Worm (Caenorhabditis elegans) whole organism, L2 larva: ENCODE measurements around the gene fipr-14.

ENCODE experiments used
- ama-1 ChIP-seq: fragments of 150-350 bp; optimal IDR thresholded peaks from 2 replicates; lab custom pipeline; 2018; ENCODE audit warnings: inconsistent platforms
- egl-27 ChIP-seq: sonication (generic microtip); optimal IDR thresholded peaks from 3 replicates; lab custom pipeline; 2017; ENCODE audit warnings: missing biosample characterization, missing genetic modification reagents, missing genetic modification characterization
- lin-11 ChIP-seq: fragments of 150-350 bp; sonication (generic microtip); optimal IDR thresholded peaks from 2 replicates; lab custom pipeline; 2014; ENCODE audit warnings: missing biosample characterization, missing genetic modification characterization, inconsistent platforms, mixed read lengths
- nhr-11 ChIP-seq: fragments of 150-350 bp; optimal IDR thresholded peaks from 2 replicates; lab custom pipeline; 2014; ENCODE audit warnings: missing biosample characterization, missing genetic modification characterization
- nhr-12 ChIP-seq: fragments of 150-350 bp; optimal IDR thresholded peaks from 2 replicates; lab custom pipeline; 2014; ENCODE audit warnings: missing biosample characterization, missing genetic modification characterization
- nhr-237 ChIP-seq: fragments of 150-350 bp; optimal IDR thresholded peaks from 2 replicates; lab custom pipeline; 2014; ENCODE audit warnings: missing biosample characterization, missing genetic modification characterization
- snpc-4 ChIP-seq: fragments of 150-350 bp; optimal IDR thresholded peaks from 2 replicates; lab custom pipeline; 2014; ENCODE audit warnings: missing biosample characterization, missing genetic modification characterization
- unc-39 ChIP-seq: fragments of 150-350 bp; optimal IDR thresholded peaks from 2 replicates; lab custom pipeline; 2014; ENCODE audit warnings: missing biosample characterization, missing genetic modification characterization
- zag-1 ChIP-seq: fragments of 150-350 bp; optimal IDR thresholded peaks from 2 replicates; lab custom pipeline; 2014; ENCODE audit warnings: missing biosample characterization, missing genetic modification characterization

DNA sequence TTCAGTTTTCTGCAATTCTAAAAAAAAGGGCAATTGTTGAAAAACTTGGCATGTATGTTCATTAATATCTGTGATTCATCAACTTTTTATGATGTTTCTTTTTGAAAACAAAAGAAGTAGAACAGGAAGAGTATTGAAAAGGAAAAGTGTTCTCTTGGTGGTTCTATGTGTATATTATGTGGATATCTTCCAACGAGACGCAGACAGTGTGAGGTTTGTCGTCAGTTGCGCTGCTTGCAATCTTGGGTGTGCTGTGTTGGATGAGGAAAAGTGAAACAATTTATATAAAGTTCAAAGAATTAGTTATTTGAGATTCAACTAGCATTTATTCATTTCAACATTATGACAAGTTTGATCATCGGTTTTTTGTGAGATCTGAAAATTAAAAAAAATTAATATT lies 24.5 kb upstream of the fipr-14 start:
- TF ChIP-seq snpc-4 (tag; lab: Kevin White, UChicago) (no peak), ama-1 (no peak), nhr-237 (tag; lab: Kevin White, UChicago) (no peak), nhr-11 (no peak), egl-27 (tag; lab: Kevin White, UChicago) (no peak), zag-1 (tag; lab: Kevin White, UChicago) (no peak), nhr-12 (tag; lab: Kevin White, UChicago) (no peak), lin-11 (tag; lab: Kevin White, UChicago) (no peak), unc-39 (tag; lab: Kevin White, UChicago) (no peak)
